Worm (Caenorhabditis elegans): Measurements from ENCODE around the gene C01G5.25.

Gene C01G5.25

ce11 chrIV:6560434-6560833 lies 18.9 kb downstream of the C01G5.25 start, which contains the start of gene best-9:
best-9 (plus strand) TSS chrIV:6560734.
- TF ChIP-seq nhr-10 (tag; optimal IDR thresholded peaks at IDR 0.05) (no peak), nhr-11 (tag; optimal IDR thresholded peaks at IDR 0.05) (no peak), sma-3 (GFP tag; optimal IDR thresholded peaks at IDR 0.05) (no peak), ztf-11 (tag; optimal IDR thresholded peaks at IDR 0.05) (no peak), nhr-12 (tag; optimal IDR thresholded peaks at IDR 0.05) (no peak), dmd-4 (tag; optimal IDR thresholded peaks at IDR 0.05) (no peak), ceh-82 (tag; optimal IDR thresholded peaks at IDR 0.05) (no peak), blmp-1 (tag; optimal IDR thresholded peaks at IDR 0.05; ENCODE audit: insufficient read depth) (no peak)

DNA sequence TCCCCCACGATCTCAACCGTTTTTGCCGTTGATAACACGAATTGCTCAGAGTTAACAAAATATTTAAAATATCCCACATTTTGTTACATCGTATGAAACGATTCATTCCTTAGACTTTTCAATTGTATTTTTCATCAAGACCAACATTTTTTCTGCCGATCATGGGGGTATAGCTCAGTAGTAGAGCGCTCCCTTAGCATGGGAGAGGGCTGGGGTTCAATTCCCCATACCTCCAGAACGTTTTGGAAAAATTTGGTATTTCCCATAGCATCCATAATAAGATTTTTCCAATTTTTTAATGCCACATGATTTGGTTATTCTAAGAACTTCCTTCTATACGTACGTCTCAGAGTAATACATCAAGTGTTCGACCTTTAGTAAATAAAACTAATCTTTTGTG lies 20.6 kb downstream of the C01G5.25 start:
- TF ChIP-seq crh-2 (tag; optimal IDR thresholded peaks at IDR 0.05) (no peak), nhr-23 (tag; optimal IDR thresholded peaks at IDR 0.05) (no peak), snpc-4 (tag; optimal IDR thresholded peaks at IDR 0.05) (no peak), nhr-25 (tag; optimal IDR thresholded peaks at IDR 0.05) (no peak), dmd-4 (tag; optimal IDR thresholded peaks at IDR 0.05) (no peak), ztf-4 (tag; optimal IDR thresholded peaks at IDR 0.05) (no peak), unc-62 (GFP tag; optimal IDR thresholded peaks at IDR 0.05) (no peak), sma-9 (GFP tag; optimal IDR thresholded peaks at IDR 0.05) (no peak), sma-9 (tag; optimal IDR thresholded peaks at IDR 0.05) (no peak), mdl-1 (tag; optimal IDR thresholded peaks at IDR 0.05) (no peak), elt-3 (tag; optimal IDR thresholded peaks at IDR 0.05) (no peak), lsy-2 (tag; optimal IDR thresholded peaks at IDR 0.05) (no peak)

ce11 chrIV:6565605-6566004 lies 24.1 kb downstream of the C01G5.25 start:
- TF ChIP-seq aly-2 (tag; optimal IDR thresholded peaks at IDR 0.05) (no peak), gmeb-1 (tag; optimal IDR thresholded peaks at IDR 0.05) (no peak), snpc-4 (tag; optimal IDR thresholded peaks at IDR 0.05) (no peak), nhr-129 (tag; optimal IDR thresholded peaks at IDR 0.05) (no peak), sem-4 (tag; optimal IDR thresholded peaks at IDR 0.05) (no peak), ama-1 (optimal IDR thresholded peaks at IDR 0.05) (no peak), skn-1 (tag; optimal IDR thresholded peaks at IDR 0.05) (no peak), elt-1 (tag; optimal IDR thresholded peaks at IDR 0.05) (no peak), egl-27 (tag; optimal IDR thresholded peaks at IDR 0.05) (no peak), nhr-21 (tag; optimal IDR thresholded peaks at IDR 0.05) (no peak), nhr-12 (tag; optimal IDR thresholded peaks at IDR 0.05) (no peak), sma-3 (GFP tag; optimal IDR thresholded peaks at IDR 0.05) (no peak), zag-1 (tag; optimal IDR thresholded peaks at IDR 0.05) (no peak), unc-39 (tag; optimal IDR thresholded peaks at IDR 0.05) (no peak), nhr-77 (tag; optimal IDR thresholded peaks at IDR 0.05) (no peak), sma-9 (GFP tag; optimal IDR thresholded peaks at IDR 0.05) (no peak), sma-9 (tag; optimal IDR thresholded peaks at IDR 0.05) (no peak), blmp-1 (tag; optimal IDR thresholded peaks at IDR 0.05; ENCODE audit: insufficient read depth) (no peak)

DNA sequence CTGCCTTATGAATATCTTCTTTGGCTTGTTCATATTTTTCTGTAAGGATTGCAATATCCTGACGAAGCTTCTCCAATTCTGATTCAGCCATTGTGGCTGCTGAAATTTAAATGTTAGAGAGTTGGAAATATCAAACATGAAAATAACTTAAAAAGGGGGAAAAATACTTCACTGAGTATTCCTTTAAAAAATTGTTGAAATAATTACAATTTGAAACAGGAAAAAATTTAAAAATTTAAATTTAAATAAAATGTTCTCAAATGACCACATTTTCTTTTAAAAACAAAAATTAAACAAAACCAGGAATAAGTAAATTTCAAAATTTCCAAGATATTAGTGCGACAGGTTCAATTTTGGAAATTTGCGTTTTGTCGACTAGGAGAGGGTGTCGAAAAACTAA lies 30.8 kb downstream of the C01G5.25 start, which contains the start of gene bicd-1:
TSS of gene bicd-1 (minus strand) at position 101 of the 400 bp plus-strand sequence.
- TF ChIP-seq nhr-25 (tag; optimal IDR thresholded peaks at IDR 0.05) (no peak), nhr-237 (tag; optimal IDR thresholded peaks at IDR 0.05) (no peak), lin-13 (GFP tag; optimal IDR thresholded peaks at IDR 0.05) (no peak), blmp-1 (tag; optimal IDR thresholded peaks at IDR 0.05; ENCODE audit: insufficient read depth) (no peak), nhr-77 (tag; optimal IDR thresholded peaks at IDR 0.05) (no peak), nhr-21 (tag; optimal IDR thresholded peaks at IDR 0.05) (no peak), fos-1 (tag; optimal IDR thresholded peaks at IDR 0.05) (no peak), ama-1 (optimal IDR thresholded peaks at IDR 0.05) (no peak)

DNA sequence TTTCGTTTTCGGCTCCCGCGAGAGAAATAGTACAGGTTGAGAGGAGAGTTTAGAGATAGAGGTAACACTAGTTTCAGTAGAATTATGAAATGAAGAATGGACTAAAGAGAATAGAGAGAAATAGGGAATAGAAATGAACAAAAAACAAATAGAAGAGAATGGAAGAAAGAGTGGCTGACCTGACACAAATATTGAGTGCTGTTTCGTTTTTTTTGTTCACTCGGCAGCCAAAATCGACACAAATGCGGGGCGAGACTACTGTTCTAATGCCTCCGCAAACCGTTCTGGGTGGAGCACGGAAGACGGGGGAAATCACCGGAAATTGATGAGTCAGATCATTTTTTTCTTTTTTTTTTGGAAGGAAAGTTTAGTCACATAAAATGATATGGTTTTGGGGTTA lies 31.2 kb downstream of the C01G5.25 start:
- TF ChIP-seq nhr-23 (tag; optimal IDR thresholded peaks at IDR 0.05) (no peak), dmd-4 (tag; optimal IDR thresholded peaks at IDR 0.05) (no peak), mab-5 (tag; optimal IDR thresholded peaks at IDR 0.05) (no peak), lin-11 (tag; optimal IDR thresholded peaks at IDR 0.05) (no peak), Y55F3AM.14 (GFP tag; optimal IDR thresholded peaks at IDR 0.05) (no peak), nhr-11 (tag; optimal IDR thresholded peaks at IDR 0.05) (no peak), nhr-21 (tag; optimal IDR thresholded peaks at IDR 0.05) (no peak), nhr-12 (tag; optimal IDR thresholded peaks at IDR 0.05) (no peak), nhr-6 (tag; optimal IDR thresholded peaks at IDR 0.05) (no peak), C34F6.9 (tag; optimal IDR thresholded peaks at IDR 0.05) (no peak)
